Worm (Caenorhabditis elegans): Measurements from ENCODE around the gene aqp-11.

- no peak for TF ChIP-seq ztf-11 (tag; optimal IDR thresholded peaks at IDR 0.05)
- TF ChIP-seq ceh-32 (tag; optimal IDR thresholded peaks at IDR 0.05; ENCODE audit: poor library complexity) = no peak
- no peak for TF ChIP-seq nhr-25 (tag; optimal IDR thresholded peaks at IDR 0.05; ENCODE audit: borderline replicate concordance, insufficient read depth)
- no peak for TF ChIP-seq unc-130 (GFP tag; optimal IDR thresholded peaks at IDR 0.05)
- TF ChIP-seq nhr-6 (tag; optimal IDR thresholded peaks at IDR 0.05) = no peak
- no peak for TF ChIP-seq zip-11 (GFP tag; IDR thresholded peaks at IDR 0.05)
- no peak for TF ChIP-seq nhr-76 (tag; optimal IDR thresholded peaks at IDR 0.05)
- peak; percentile 32 for TF ChIP-seq ama-1 (optimal IDR thresholded peaks at IDR 0.05)
- TF ChIP-seq ceh-20 (GFP tag; IDR thresholded peaks at IDR 0.05) = no peak
- no peak for TF ChIP-seq fkh-10 (GFP tag; optimal IDR thresholded peaks at IDR 0.05)
- TF ChIP-seq nhr-111 (GFP tag; optimal IDR thresholded peaks at IDR 0.05) = no peak
- TF ChIP-seq nhr-237 (tag; optimal IDR thresholded peaks at IDR 0.05) = no peak
- no peak for TF ChIP-seq php-3 (GFP tag; IDR thresholded peaks at IDR 0.05)
Measured at ce11 chrIII:13692555-13692954, 19.5 kb downstream of the aqp-11 start, which contains the start of gene cyn-2.

Data from whole organism, L4 larva.